Fruit fly (Drosophila melanogaster) whole organism, embryonic: ENCODE measurements around the gene teq.

ENCODE experiments used
- Ada2b ChIP-seq: fragments of 200-800 bp; sonication (Bioruptor generic); IDR thresholded peaks from 2 replicates; pipeline ENCODE4 v1.3.6; 2022; ENCODE audit warnings: missing biosample characterization, missing genetic modification characterization
- Asciz ChIP-seq: fragments of 200-800 bp; sonication (Bioruptor generic); optimal IDR thresholded peaks from 2 replicates; lab custom pipeline; 2017; ENCODE audit warnings: missing biosample characterization, mild to moderate bottlenecking, missing genetic modification characterization, missing genetic modification reagents
- Awh ChIP-seq: fragments of 200-800 bp; sonication (Bioruptor generic); IDR thresholded peaks from 2 replicates; pipeline ENCODE4, ENCODE4 v1.3.6; 2022; ENCODE audit warnings: missing biosample characterization, missing genetic modification characterization
- B-H1 ChIP-seq: fragments of 200-800 bp; sonication (Bioruptor generic); IDR thresholded peaks from 3 replicates; pipeline ENCODE4 v1.3.6; 2022; ENCODE audit warnings: missing biosample characterization, missing genetic modification characterization
- CG10147 ChIP-seq: fragments of 200-800 bp; sonication (Bioruptor generic); optimal IDR thresholded peaks from 2 replicates; lab custom pipeline; 2019; ENCODE audit warnings: missing biosample characterization, mild to moderate bottlenecking, missing genetic modification characterization, moderate library complexity
- CG10979 ChIP-seq: fragments of 200-800 bp; sonication (Bioruptor generic); optimal IDR thresholded peaks from 2 replicates; lab custom pipeline; 2018; ENCODE audit warnings: missing biosample characterization, mild to moderate bottlenecking, missing genetic modification characterization, moderate library complexity
- CG12219 ChIP-seq: fragments of 200-800 bp; sonication (Bioruptor generic); optimal IDR thresholded peaks from 3 replicates; lab custom pipeline; 2018; ENCODE audit warnings: missing biosample characterization, mild to moderate bottlenecking, missing genetic modification characterization
- CG15514 ChIP-seq: fragments of 200-800 bp; sonication (Bioruptor generic); optimal IDR thresholded peaks from 3 replicates; lab custom pipeline; 2017; ENCODE audit warnings: missing biosample characterization, missing genetic modification characterization, mild to moderate bottlenecking, moderate library complexity, missing genetic modification reagents
- CG16815 ChIP-seq: fragments of 200-800 bp; sonication (Bioruptor generic); optimal IDR thresholded peaks from 3 replicates; lab custom pipeline; 2017; ENCODE audit warnings: missing biosample characterization, mild to moderate bottlenecking, missing genetic modification characterization
- CG1792 ChIP-seq: fragments of 200-800 bp; sonication (Bioruptor generic); optimal IDR thresholded peaks from 2 replicates; lab custom pipeline; 2016; ENCODE audit warnings: missing biosample characterization, missing genetic modification characterization
- CG2116 ChIP-seq: fragments of 200-800 bp; sonication (Bioruptor generic); optimal IDR thresholded peaks from 3 replicates; lab custom pipeline; 2018; ENCODE audit warnings: missing biosample characterization, mild to moderate bottlenecking, missing genetic modification characterization
- CG34224 ChIP-seq: fragments of 200-800 bp; sonication (Bioruptor generic); IDR thresholded peaks from 3 replicates; pipeline ENCODE4 v1.3.6; 2022; ENCODE audit warnings: missing biosample characterization, missing genetic modification characterization; ENCODE audit not compliant: partially characterized antibody
- CG34422 ChIP-seq: fragments of 200-800 bp; sonication (Bioruptor generic); IDR thresholded peaks from 3 replicates; pipeline ENCODE4 v1.3.6; 2022; ENCODE audit warnings: missing biosample characterization, missing genetic modification characterization
- CG4328 ChIP-seq: fragments of 200-800 bp; sonication (Bioruptor generic); optimal IDR thresholded peaks from 3 replicates; lab custom pipeline; 2017; ENCODE audit warnings: missing biosample characterization, missing genetic modification reagents, missing genetic modification characterization
- CG8359 ChIP-seq: fragments of 200-800 bp; sonication (Bioruptor generic); optimal IDR thresholded peaks from 2 replicates; lab custom pipeline; 2017; ENCODE audit warnings: missing biosample characterization, mild to moderate bottlenecking, missing genetic modification characterization, borderline replicate concordance
- CG8388 ChIP-seq: fragments of 200-800 bp; sonication (Bioruptor generic); optimal IDR thresholded peaks from 2 replicates; lab custom pipeline; 2019; ENCODE audit warnings: missing biosample characterization, mild to moderate bottlenecking, missing genetic modification characterization, moderate library complexity
- CG9932 ChIP-seq: fragments of 200-800 bp; sonication (Bioruptor generic); IDR thresholded peaks from 2 replicates; pipeline ENCODE4 v1.3.6; 2022; ENCODE audit warnings: missing biosample characterization, missing genetic modification characterization
- Camta ChIP-seq: fragments of 200-800 bp; sonication (Bioruptor generic); optimal IDR thresholded peaks from 2 replicates; lab custom pipeline; 2016; ENCODE audit warnings: missing biosample characterization, missing genetic modification characterization
- E2f2 ChIP-seq: fragments of 200-800 bp; sonication (Bioruptor generic); IDR thresholded peaks from 2 replicates; pipeline ENCODE4 v1.3.6; 2022; ENCODE audit warnings: missing biosample characterization, missing genetic modification characterization
- HLH3B ChIP-seq: fragments of 200-800 bp; sonication (Bioruptor generic); IDR thresholded peaks from 2 replicates; pipeline ENCODE4 v1.3.6; 2022; ENCODE audit warnings: missing biosample characterization, missing genetic modification characterization
- HLH4C ChIP-seq: fragments of 200-800 bp; sonication (Bioruptor generic); IDR thresholded peaks from 3 replicates; pipeline ENCODE4 v1.3.6; 2022; ENCODE audit warnings: missing biosample characterization, missing genetic modification characterization; ENCODE audit not compliant: partially characterized antibody
- HLH54F ChIP-seq: fragments of 200-800 bp; sonication (Bioruptor generic); optimal IDR thresholded peaks from 3 replicates; lab custom pipeline; 2016; ENCODE audit warnings: missing biosample characterization, missing genetic modification characterization
- Jarid2 ChIP-seq: fragments of 200-800 bp; sonication (Bioruptor generic); optimal IDR thresholded peaks from 3 replicates; lab custom pipeline; 2017; ENCODE audit warnings: mild to moderate bottlenecking, missing biosample characterization, missing genetic modification reagents, missing genetic modification characterization
- MESR4 ChIP-seq: fragments of 200-800 bp; sonication (Bioruptor generic); optimal IDR thresholded peaks from 2 replicates; lab custom pipeline; 2018; ENCODE audit warnings: missing biosample characterization, mild to moderate bottlenecking, missing genetic modification characterization, moderate library complexity
- Mes4 ChIP-seq: fragments of 200-800 bp; sonication (Bioruptor generic); optimal IDR thresholded peaks from 2 replicates; lab custom pipeline; 2016; ENCODE audit warnings: missing biosample characterization, missing genetic modification characterization
- Mrtf ChIP-seq: fragments of 200-800 bp; sonication (Bioruptor generic); IDR thresholded peaks from 3 replicates; pipeline ENCODE4 v1.3.6; 2022; ENCODE audit warnings: missing biosample characterization, missing genetic modification characterization
- NK7.1 ChIP-seq: fragments of 200-800 bp; sonication (Bioruptor generic); optimal IDR thresholded peaks from 3 replicates; lab custom pipeline; 2016; ENCODE audit warnings: missing biosample characterization, missing genetic modification characterization
- Nf-YA ChIP-seq: fragments of 200-800 bp; sonication (Bioruptor generic); IDR thresholded peaks from 2 replicates; pipeline ENCODE4 v1.3.6; 2022; ENCODE audit warnings: missing biosample characterization, missing genetic modification characterization
- Oaz ChIP-seq: fragments of 200-800 bp; sonication (Bioruptor generic); IDR thresholded peaks from 2 replicates; pipeline ENCODE4 v1.3.6; 2022; ENCODE audit warnings: missing biosample characterization, missing genetic modification characterization
- Ptx1 ChIP-seq: fragments of 200-800 bp; sonication (Bioruptor generic); IDR thresholded peaks from 2 replicates; pipeline ENCODE4 v1.3.6; 2022; ENCODE audit warnings: missing biosample characterization, missing genetic modification characterization
- Sin3A ChIP-seq: fragments of >200 bp; optimal IDR thresholded peaks from 2 replicates; lab custom pipeline; 2018
- Sox102F ChIP-seq: fragments of 200-800 bp; sonication (Bioruptor generic); optimal IDR thresholded peaks from 2 replicates; lab custom pipeline; 2018; ENCODE audit warnings: missing biosample characterization, mild to moderate bottlenecking, missing genetic modification characterization, moderate library complexity
- ap ChIP-seq: fragments of 200-800 bp; sonication (Bioruptor generic); IDR thresholded peaks from 2 replicates; pipeline ENCODE4 v1.3.6; 2022; ENCODE audit warnings: missing biosample characterization, missing genetic modification characterization
- chn ChIP-seq: fragments of 200-800 bp; sonication (Bioruptor generic); optimal IDR thresholded peaks from 2 replicates; lab custom pipeline; 2016; ENCODE audit warnings: missing biosample characterization, missing genetic modification characterization
- corto ChIP-seq: fragments of 200-800 bp; sonication (Bioruptor generic); optimal IDR thresholded peaks from 2 replicates; lab custom pipeline; 2016; ENCODE audit warnings: missing biosample characterization, mild to moderate bottlenecking, missing genetic modification characterization, moderate library complexity
- crc ChIP-seq: fragments of 200-800 bp; sonication (Bioruptor generic); optimal IDR thresholded peaks from 2 replicates; lab custom pipeline; 2016; ENCODE audit warnings: missing biosample characterization, missing genetic modification characterization
- danr ChIP-seq: fragments of 200-800 bp; sonication (Bioruptor generic); IDR thresholded peaks from 2 replicates; pipeline ENCODE4 v1.3.6; 2022; ENCODE audit warnings: missing biosample characterization, missing genetic modification characterization
- ems ChIP-seq: fragments of 200-800 bp; sonication (Bioruptor generic); optimal IDR thresholded peaks from 3 replicates; lab custom pipeline; 2016; ENCODE audit warnings: missing biosample characterization, missing genetic modification characterization
- fd64A ChIP-seq: fragments of 200-800 bp; sonication (Bioruptor generic); optimal IDR thresholded peaks from 3 replicates; lab custom pipeline; 2018; ENCODE audit warnings: missing biosample characterization, mild to moderate bottlenecking, missing genetic modification characterization
- gro ChIP-seq: fragments of 200-800 bp; sonication (Bioruptor generic); optimal IDR thresholded peaks from 2 replicates; lab custom pipeline; 2016; ENCODE audit warnings: missing biosample characterization, missing genetic modification characterization
- klu ChIP-seq: fragments of 200-800 bp; sonication (Bioruptor generic); IDR thresholded peaks from 2 replicates; pipeline ENCODE4 v1.3.6; 2022; ENCODE audit warnings: missing biosample characterization, missing genetic modification characterization
- lola ChIP-seq, 3 experiments: fragments of >200 bp in 2 of 3; fragments of 200-800 bp in 1 of 3; sonication (Bioruptor generic) in 1 of 3; optimal IDR thresholded peaks; 2 replicates each; lab custom pipeline; 2017 to 2019; ENCODE audit warnings: missing biosample characterization in 3 of 3, missing genetic modification characterization in 3 of 3, mild to moderate bottlenecking in 1 of 3, moderate library complexity in 1 of 3
- lov ChIP-seq, 2 experiments: fragments of 200-800 bp in 1 of 2; fragments of >200 bp in 1 of 2; sonication (Bioruptor generic) in 1 of 2; IDR thresholded peaks in 1 of 2; optimal IDR thresholded peaks in 1 of 2; 2 replicates in 1 of 2; 3 replicates in 1 of 2; pipeline versions ENCODE4 v1.3.6 to Lab custom; 2017 to 2022; ENCODE audit warnings: missing biosample characterization in 1 of 2, missing genetic modification characterization in 1 of 2
- mld ChIP-seq: fragments of 200-800 bp; sonication (Bioruptor generic); IDR thresholded peaks from 3 replicates; pipeline ENCODE4 v1.3.6; 2022; ENCODE audit warnings: missing biosample characterization, missing genetic modification characterization; ENCODE audit not compliant: partially characterized antibody
- pho ChIP-seq: fragments of 200-800 bp; sonication (Bioruptor generic); optimal IDR thresholded peaks from 2 replicates; lab custom pipeline; 2016; ENCODE audit warnings: missing biosample characterization, missing genetic modification characterization
- so ChIP-seq: fragments of 200-800 bp; sonication (Bioruptor generic); IDR thresholded peaks from 3 replicates; pipeline ENCODE4 v1.3.6; 2022; ENCODE audit warnings: missing biosample characterization, missing genetic modification characterization
- stwl ChIP-seq: fragments of 200-800 bp; sonication (Bioruptor generic); optimal IDR thresholded peaks from 3 replicates; lab custom pipeline; 2018; ENCODE audit warnings: missing biosample characterization, mild to moderate bottlenecking, missing genetic modification characterization, moderate library complexity
- tll ChIP-seq, 2 experiments: fragments of 200-800 bp in 1 of 2; fragments of >200 bp in 1 of 2; sonication (Bioruptor generic) in 1 of 2; optimal IDR thresholded peaks; 2 replicates each; lab custom pipeline; 2017 to 2019; ENCODE audit warnings: missing biosample characterization in 2 of 2, missing genetic modification characterization in 2 of 2, mild to moderate bottlenecking in 1 of 2, moderate library complexity in 1 of 2
- trh ChIP-seq: fragments of 200-800 bp; sonication (Bioruptor generic); optimal IDR thresholded peaks from 2 replicates; lab custom pipeline; 2016; ENCODE audit warnings: missing biosample characterization, missing genetic modification characterization
- zen2 ChIP-seq: fragments of 200-800 bp; sonication (Bioruptor generic); IDR thresholded peaks from 3 replicates; pipeline ENCODE4 v1.3.6; 2022; ENCODE audit warnings: missing biosample characterization, missing genetic modification characterization; ENCODE audit not compliant: partially characterized antibody

teq gene

DNA sequence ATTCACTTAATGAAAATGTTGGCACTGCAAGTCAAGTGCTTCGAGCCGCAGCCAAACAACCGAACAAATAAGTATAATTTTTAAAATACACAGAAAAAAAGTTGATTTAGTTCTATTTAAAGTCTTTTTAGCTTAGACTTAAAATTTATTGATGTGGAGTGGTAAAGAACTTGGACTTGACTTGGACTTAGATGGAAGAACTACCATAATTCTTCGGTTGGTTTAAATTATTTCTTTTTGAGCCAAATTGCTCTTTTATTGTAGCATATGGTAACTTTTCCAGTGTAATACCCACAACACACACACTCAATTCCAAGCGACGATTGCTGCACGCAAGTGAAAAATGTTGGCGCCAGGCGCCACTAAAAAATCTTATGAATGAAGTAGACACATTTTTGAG, 46.4 kb upstream of the teq start (continued):
- TF ChIP-seq HLH54F (GFP tag; lab: Kevin White, UChicago) = no peak
- peak; percentile 42 for TF ChIP-seq CG8388 (GFP tag; lab: Kevin White, UChicago)
- no peak for TF ChIP-seq Oaz
- TF ChIP-seq CG8359 (GFP tag; lab: Kevin White, UChicago) = no peak
- no peak for TF ChIP-seq Mrtf (GFP tag; lab: Robert Waterston, UW)
- no peak for TF ChIP-seq pho (GFP tag; lab: Kevin White, UChicago)
- no peak for TF ChIP-seq crc (GFP tag; lab: Kevin White, UChicago)
- no peak for TF ChIP-seq Asciz (GFP tag; lab: Kevin White, UChicago)
- TF ChIP-seq corto (GFP tag; lab: Kevin White, UChicago) = no peak
- no peak for TF ChIP-seq Ada2b (GFP tag; lab: Robert Waterston, UW)
- no peak for TF ChIP-seq zen2
- TF ChIP-seq HLH3B (GFP tag; lab: Robert Waterston, UW) = peak; percentile 59; the same call in 1 of the 2 replicates
- no peak for TF ChIP-seq Jarid2 (GFP tag; lab: Kevin White, UChicago)
- TF ChIP-seq Camta (GFP tag; lab: Kevin White, UChicago) = peak; percentile 56
- TF ChIP-seq trh (GFP tag; lab: Kevin White, UChicago) = no peak
- TF ChIP-seq Mes4 (GFP tag; lab: Kevin White, UChicago) = peak; percentile 17
- no peak for TF ChIP-seq gro (GFP tag; lab: Kevin White, UChicago)
- TF ChIP-seq klu (GFP tag; lab: Robert Waterston, UW) = no peak
- no peak for TF ChIP-seq lov (optimal IDR thresholded peaks at IDR 0.05; lab: Kevin White, UChicago)
- peak; percentile 44; the same call in 2 of the 3 replicates for TF ChIP-seq lov (GFP tag; IDR thresholded peaks at IDR 0.05; lab: Robert Waterston, UW)
- TF ChIP-seq ems (GFP tag; lab: Kevin White, UChicago) = no peak
- TF ChIP-seq Sox102F (GFP tag; lab: Kevin White, UChicago) = peak; percentile 62
- peak; percentile 49; the same call in 1 of the 2 replicates for TF ChIP-seq Ptx1
- no peak for TF ChIP-seq stwl
- TF ChIP-seq CG10147 (GFP tag; lab: Kevin White, UChicago) = no peak
- TF ChIP-seq danr (GFP tag; lab: Robert Waterston, UW) = no peak
- 0 out of 3 replicates have a peak, but pooled peaks have one; percentile 10 for TF ChIP-seq so (GFP tag; lab: Robert Waterston, UW)
- no peak for TF ChIP-seq tll (GFP tag; optimal IDR thresholded peaks at IDR 0.05; lab: Kevin White, UChicago)
- TF ChIP-seq chn (GFP tag; lab: Kevin White, UChicago) = peak; percentile 44
- peak; percentile 36 for TF ChIP-seq CG16815 (GFP tag; lab: Kevin White, UChicago)
- TF ChIP-seq fd64A = no peak
- no peak for TF ChIP-seq CG1792 (GFP tag; lab: Kevin White, UChicago)
- TF ChIP-seq MESR4 (GFP tag; lab: Kevin White, UChicago) = no peak
- TF ChIP-seq ap (GFP tag; lab: Robert Waterston, UW) = no peak
- no peak for TF ChIP-seq HLH4C (GFP tag; lab: Robert Waterston, UW)
- peak in 1 of 3 experiments; percentile 76 for TF ChIP-seq lola (GFP tag; optimal IDR thresholded peaks at IDR 0.05; lab: Kevin White, UChicago)
- no peak for TF ChIP-seq Nf-YA (GFP tag; lab: Robert Waterston, UW)
- no peak for TF ChIP-seq CG34224
- TF ChIP-seq NK7.1 (GFP tag; lab: Kevin White, UChicago) = peak; percentile 12
- peak; percentile 47 for TF ChIP-seq CG12219
- no peak for TF ChIP-seq CG4328 (GFP tag; lab: Kevin White, UChicago)
- no peak for TF ChIP-seq CG15514 (GFP tag; lab: Kevin White, UChicago)
- no peak for TF ChIP-seq CG9932
- no peak for TF ChIP-seq B-H1 (GFP tag; lab: Robert Waterston, UW)
- TF ChIP-seq mld (GFP tag; lab: Robert Waterston, UW) = no peak
- peak; percentile 34; the same call in 1 of the 2 replicates for TF ChIP-seq E2f2 (GFP tag; lab: Robert Waterston, UW)
- TF ChIP-seq CG2116 (GFP tag; lab: Kevin White, UChicago) = no peak
- TF ChIP-seq CG10979 = peak; percentile 76
- no peak for TF ChIP-seq CG34422 (GFP tag; lab: Robert Waterston, UW)
- TF ChIP-seq Awh (GFP tag; lab: Robert Waterston, UW) = no peak
- no peak for TF ChIP-seq Sin3A (lab: Kevin White, UChicago)
